Worm (Caenorhabditis elegans) whole organism, late embryonic: Measurements from ENCODE around the gene F49F1.2.

Source experiments
- C08G9.2 ChIP-seq: sonication (generic microtip); optimal IDR thresholded peaks from 2 replicates; lab custom pipeline; 2016; ENCODE audit warnings: mild to moderate bottlenecking, missing genetic modification characterization, moderate library complexity, missing compliant biosample characterization
- K09A11.1 ChIP-seq: sonication (generic microtip); optimal IDR thresholded peaks from 2 replicates; lab custom pipeline; 2017; ENCODE audit warnings: antibody characterized with exemption, mild to moderate bottlenecking, missing genetic modification characterization, missing compliant biosample characterization; ENCODE audit not compliant: insufficient read depth
- ama-1 ChIP-seq: fragments of 150-350 bp; optimal IDR thresholded peaks from 2 replicates; lab custom pipeline; 2014
- ceh-18 ChIP-seq: sonication (generic microtip); optimal IDR thresholded peaks from 2 replicates; lab custom pipeline; 2016; ENCODE audit warnings: missing genetic modification characterization, missing compliant biosample characterization
- ceh-24 ChIP-seq: sonication (generic microtip); optimal IDR thresholded peaks from 2 replicates; lab custom pipeline; 2016; ENCODE audit warnings: mild to moderate bottlenecking, missing genetic modification characterization, missing compliant biosample characterization
- ceh-6 ChIP-seq: fragments of 200-800 bp; sonication (Bioruptor generic); optimal IDR thresholded peaks from 2 replicates; lab custom pipeline; 2018; ENCODE audit warnings: mild to moderate bottlenecking, missing genetic modification characterization, missing compliant biosample characterization
- dmd-4 ChIP-seq: sonication (generic microtip); optimal IDR thresholded peaks from 2 replicates; lab custom pipeline; 2016; ENCODE audit warnings: borderline replicate concordance, missing genetic modification characterization, missing compliant biosample characterization
- eyg-1 ChIP-seq: sonication (generic microtip); optimal IDR thresholded peaks from 2 replicates; lab custom pipeline; 2016; ENCODE audit warnings: missing genotype, missing genetic modification characterization, missing compliant biosample characterization
- hlh-15 ChIP-seq: sonication (generic microtip); optimal IDR thresholded peaks from 2 replicates; lab custom pipeline; 2016; ENCODE audit warnings: missing genetic modification characterization, missing compliant biosample characterization
- hlh-6 ChIP-seq: sonication (generic microtip); optimal IDR thresholded peaks from 2 replicates; lab custom pipeline; 2016; ENCODE audit warnings: missing genotype, missing genetic modification characterization, missing compliant biosample characterization
- lim-6 ChIP-seq: sonication (generic microtip); optimal IDR thresholded peaks from 2 replicates; lab custom pipeline; 2016; ENCODE audit warnings: missing genetic modification characterization, missing compliant biosample characterization
- lin-11 ChIP-seq: fragments of 200-800 bp; sonication (Bioruptor generic); optimal IDR thresholded peaks from 2 replicates; lab custom pipeline; 2018; ENCODE audit warnings: mild to moderate bottlenecking, missing genetic modification characterization, missing compliant biosample characterization
- mec-3 ChIP-seq: sonication (generic microtip); optimal IDR thresholded peaks from 2 replicates; lab custom pipeline; 2016; ENCODE audit warnings: borderline replicate concordance, missing genetic modification characterization, missing compliant biosample characterization
- nfya-1 ChIP-seq: sonication (generic microtip); optimal IDR thresholded peaks from 2 replicates; lab custom pipeline; 2017; ENCODE audit warnings: missing genetic modification characterization, mild to moderate bottlenecking, missing compliant biosample characterization, antibody characterized with exemption, moderate library complexity
- nhr-232 ChIP-seq: sonication (generic microtip); optimal IDR thresholded peaks from 2 replicates; lab custom pipeline; 2016; ENCODE audit warnings: missing genetic modification characterization, missing compliant biosample characterization
- npax-4 ChIP-seq: sonication (generic microtip); optimal IDR thresholded peaks from 2 replicates; lab custom pipeline; 2016; ENCODE audit warnings: missing genetic modification characterization, missing compliant biosample characterization
- pag-3 ChIP-seq: sonication (generic microtip); optimal IDR thresholded peaks from 2 replicates; lab custom pipeline; 2016; ENCODE audit warnings: missing compliant biosample characterization, missing genetic modification characterization, borderline replicate concordance
- pat-9 ChIP-seq: fragments of 200-800 bp; sonication (Bioruptor generic); optimal IDR thresholded peaks from 2 replicates; lab custom pipeline; 2018; ENCODE audit warnings: mild to moderate bottlenecking, missing genetic modification characterization, moderate library complexity, missing compliant biosample characterization
- pax-1 ChIP-seq: fragments of 150-350 bp; optimal IDR thresholded peaks from 2 replicates; lab custom pipeline; 2014; ENCODE audit warnings: missing biosample characterization, missing genetic modification characterization
- pha-2 ChIP-seq: sonication (generic microtip); optimal IDR thresholded peaks from 2 replicates; lab custom pipeline; 2017; ENCODE audit warnings: mild to moderate bottlenecking, missing genetic modification characterization, missing compliant biosample characterization
- rnt-1 ChIP-seq: sonication (generic microtip); optimal IDR thresholded peaks from 2 replicates; lab custom pipeline; 2016; ENCODE audit warnings: missing genetic modification characterization, missing compliant biosample characterization
- sdc-2 ChIP-seq: sonication (generic microtip); optimal IDR thresholded peaks from 2 replicates; lab custom pipeline; 2016; ENCODE audit warnings: missing genotype, missing genetic modification characterization, missing compliant biosample characterization
- sox-2 ChIP-seq: fragments of 200-800 bp; sonication (Bioruptor generic); IDR thresholded peaks from 2 replicates; pipeline ENCODE4 v1.3.6; 2022; ENCODE audit warnings: missing genetic modification reagents, missing genetic modification characterization, missing compliant biosample characterization
- sox-4 ChIP-seq: sonication (generic microtip); optimal IDR thresholded peaks from 2 replicates; lab custom pipeline; 2017; ENCODE audit warnings: mild to moderate bottlenecking, missing genetic modification characterization, inconsistent platforms, missing compliant biosample characterization
- tbx-7 ChIP-seq: sonication (generic microtip); optimal IDR thresholded peaks from 2 replicates; lab custom pipeline; 2016; ENCODE audit warnings: missing genotype, missing genetic modification characterization, missing compliant biosample characterization
- unc-3 ChIP-seq, 2 experiments: fragments of 200-800 bp in 1 of 2; sonication (Bioruptor generic) in 1 of 2; sonication (generic microtip) in 1 of 2; conservative IDR thresholded peaks in 1 of 2; optimal IDR thresholded peaks in 1 of 2; 2 replicates each; pipeline versions ENCODE4 v1.3.6 to Lab custom; 2016 to 2022; ENCODE audit warnings: missing compliant biosample characterization in 2 of 2, missing genetic modification characterization in 2 of 2, missing genetic modification reagents in 1 of 2
- unc-55 ChIP-seq: sonication (generic microtip); optimal IDR thresholded peaks from 2 replicates; lab custom pipeline; 2017; ENCODE audit warnings: missing biosample characterization, missing genetic modification reagents, missing genetic modification characterization
- unc-86 ChIP-seq: sonication (generic microtip); optimal IDR thresholded peaks from 2 replicates; lab custom pipeline; 2016; ENCODE audit warnings: missing genetic modification characterization, missing compliant biosample characterization

Gene F49F1.2

ce11 chrIV:4076690-4077295 is 39.0 kb upstream of the F49F1.2 start:
- TF ChIP-seq ama-1 (lab: Kevin White, UChicago) (no peak), rnt-1 (tag; lab: Kevin White, UChicago) (no peak), eyg-1 (tag; lab: Kevin White, UChicago) (no peak), mec-3 (tag; lab: Kevin White, UChicago) (peak; percentile 69), unc-3 (GFP tag; conservative IDR thresholded peaks at IDR 0.05; lab: Robert Waterston, UW) (no peak), unc-3 (tag; optimal IDR thresholded peaks at IDR 0.05; lab: Kevin White, UChicago) (no peak), hlh-15 (tag; lab: Kevin White, UChicago) (no peak)

ce11 chrIV:4078901-4079300 is 36.8 kb upstream of the F49F1.2 start, which contains the start of gene C35B1.8:
C35B1.8 (minus strand) TSS chrIV:4079001.
- no peak for TF ChIP-seq unc-3 (GFP tag; conservative IDR thresholded peaks at IDR 0.05; lab: Robert Waterston, UW)
- no peak for TF ChIP-seq unc-3 (tag; optimal IDR thresholded peaks at IDR 0.05; lab: Kevin White, UChicago)
- TF ChIP-seq sox-2: no peak
- TF ChIP-seq unc-55 (GFP tag; lab: Kevin White, UChicago): no peak
- no peak for TF ChIP-seq unc-86 (tag; lab: Kevin White, UChicago)
- no peak for TF ChIP-seq lim-6 (tag; lab: Kevin White, UChicago)
- TF ChIP-seq hlh-6 (tag; lab: Kevin White, UChicago): no peak
- no peak for TF ChIP-seq nfya-1 (tag; lab: Kevin White, UChicago)
- TF ChIP-seq ama-1 (lab: Kevin White, UChicago): no peak
- TF ChIP-seq sox-4 (tag; lab: Kevin White, UChicago): no peak

- TF ChIP-seq npax-4 (tag; lab: Kevin White, UChicago) (no peak), unc-3 (GFP tag; conservative IDR thresholded peaks at IDR 0.05; lab: Robert Waterston, UW) (no peak), unc-3 (tag; optimal IDR thresholded peaks at IDR 0.05; lab: Kevin White, UChicago) (no peak), mec-3 (tag; lab: Kevin White, UChicago) (no peak)
Measured at ce11 chrIV:4079514-4079913, 36.2 kb upstream of the F49F1.2 start, which contains the start of gene C35B1.4. C35B1.4 (plus strand) TSS chrIV:4079814.

ce11 chrIV:4080846-4081245 is 34.9 kb upstream of the F49F1.2 start, which contains the start of the genes C35B1.9 and C35B1.3:
C35B1.9 (minus strand) TSS chrIV:4080946.
C35B1.3 (plus strand) TSS chrIV:4081151.
- TF ChIP-seq ceh-24 (tag; lab: Kevin White, UChicago): no peak
- no peak for TF ChIP-seq pax-1 (tag; lab: Kevin White, UChicago)
- no peak for TF ChIP-seq ama-1 (lab: Kevin White, UChicago)
- TF ChIP-seq pag-3 (tag; lab: Kevin White, UChicago): no peak
- no peak for TF ChIP-seq sdc-2 (tag; lab: Kevin White, UChicago)
- no peak for TF ChIP-seq pha-2 (tag; lab: Kevin White, UChicago)
- TF ChIP-seq tbx-7 (tag; lab: Kevin White, UChicago): no peak
- TF ChIP-seq nhr-232: no peak
- TF ChIP-seq sox-4 (tag; lab: Kevin White, UChicago): no peak

ce11 chrIV:4082599-4082998 is 33.1 kb upstream of the F49F1.2 start:
- no peak for TF ChIP-seq ceh-6 (GFP tag; lab: Kevin White, UChicago)
- TF ChIP-seq pax-1 (tag; lab: Kevin White, UChicago): no peak
- no peak for TF ChIP-seq dmd-4 (tag; lab: Kevin White, UChicago)
- no peak for TF ChIP-seq ceh-18
- no peak for TF ChIP-seq ceh-24 (tag; lab: Kevin White, UChicago)
- no peak for TF ChIP-seq sdc-2 (tag; lab: Kevin White, UChicago)
- TF ChIP-seq npax-4 (tag; lab: Kevin White, UChicago): no peak
- TF ChIP-seq lin-11 (tag; lab: Kevin White, UChicago): no peak
- TF ChIP-seq C08G9.2 (tag; lab: Kevin White, UChicago): no peak

- no peak for TF ChIP-seq K09A11.1
- TF ChIP-seq sdc-2 (tag; lab: Kevin White, UChicago): no peak
- TF ChIP-seq hlh-6 (tag; lab: Kevin White, UChicago): no peak
- no peak for TF ChIP-seq pat-9 (tag; lab: Kevin White, UChicago)
- TF ChIP-seq dmd-4 (tag; lab: Kevin White, UChicago): no peak
- TF ChIP-seq unc-86 (tag; lab: Kevin White, UChicago): no peak
Measured at ce11 chrIV:4083094-4083493, 32.6 kb upstream of the F49F1.2 start.
